Fruit fly (Drosophila melanogaster): ENCODE data around the gene CG31111.

CG31111 gene

dm6 chr3R:25049383-25049741 lies 6.6 kb downstream of the CG31111 start, which contains the start of gene CG11791:
Gene CG11791, plus strand, starts transcription at chr3R:25049616.
- TF ChIP-seq Myc (optimal IDR thresholded peaks at IDR 0.05), result peak; percentile 46
- no peak for TF ChIP-seq ey (GFP tag; optimal IDR thresholded peaks at IDR 0.05)

dm6 chr3R:25047504-25047903 lies 8.5 kb downstream of the CG31111 start, which contains the start of gene CG11790:
Gene CG11790, plus strand, starts transcription at chr3R:25047706.
- TF ChIP-seq N (GFP tag; optimal IDR thresholded peaks at IDR 0.05) (no peak), HLH106 (tag; optimal IDR thresholded peaks at IDR 0.05) (no peak), CG9705 (GFP tag; optimal IDR thresholded peaks at IDR 0.05) (no peak), Mio (GFP tag; optimal IDR thresholded peaks at IDR 0.05) (no peak), dl (GFP tag; optimal IDR thresholded peaks at IDR 0.05; ENCODE audit: insufficient read depth in 1 of 2, partially characterized antibody in 2 of 2) (no peak), tai (GFP tag; optimal IDR thresholded peaks at IDR 0.05) (no peak), Myc (optimal IDR thresholded peaks at IDR 0.05) (peak; percentile 92), Vsx2 (GFP tag; optimal IDR thresholded peaks at IDR 0.05; ENCODE audit: partially characterized antibody) (no peak), woc (GFP tag; optimal IDR thresholded peaks at IDR 0.05) (peak; percentile 90), Hr83 (GFP tag; optimal IDR thresholded peaks at IDR 0.05; ENCODE audit: poor library complexity, severe bottlenecking) (peak; percentile 19), dmrt93B (GFP tag; optimal IDR thresholded peaks at IDR 0.05) (no peak), GATAd (GFP tag; optimal IDR thresholded peaks at IDR 0.05) (no peak), CG32264 (GFP tag; optimal IDR thresholded peaks at IDR 0.05) (no peak), ey (GFP tag; optimal IDR thresholded peaks at IDR 0.05) (no peak), dsf (GFP tag; optimal IDR thresholded peaks at IDR 0.05; ENCODE audit: borderline replicate concordance) (no peak), Hr78 (GFP tag; optimal IDR thresholded peaks at IDR 0.05) (no peak), Jra (GFP tag; optimal IDR thresholded peaks at IDR 0.05) (peak; percentile 31)

- TF ChIP-seq ey (GFP tag; optimal IDR thresholded peaks at IDR 0.05) (no peak), psq (GFP tag; optimal IDR thresholded peaks at IDR 0.05) (no peak)
Observed at dm6 chr3R:25046023-25046422, 10.0 kb downstream of the CG31111 start, which contains the start of gene CG11786. Gene CG11786, plus strand, starts transcription at chr3R:25046323.

dm6 chr3R:25044816-25045551 lies 11.0 kb downstream of the CG31111 start, which contains the start of gene 5PtaseI:
Gene 5PtaseI, minus strand, starts transcription at chr3R:25045151.
- TF ChIP-seq Dif (GFP tag; optimal IDR thresholded peaks at IDR 0.05; ENCODE audit: partially characterized antibody) (no peak), Hr78 (GFP tag; optimal IDR thresholded peaks at IDR 0.05) (no peak), Jra (GFP tag; optimal IDR thresholded peaks at IDR 0.05) (no peak), dmrt93B (GFP tag; optimal IDR thresholded peaks at IDR 0.05) (no peak), br (GFP tag; optimal IDR thresholded peaks at IDR 0.05) (no peak), fru (GFP tag; optimal IDR thresholded peaks at IDR 0.05) (no peak), lola (GFP tag; optimal IDR thresholded peaks at IDR 0.05) (no peak), Hnf4 (GFP tag; optimal IDR thresholded peaks at IDR 0.05) (no peak), CrebA (GFP tag; optimal IDR thresholded peaks at IDR 0.05; ENCODE audit: borderline replicate concordance) (no peak), GATAd (GFP tag; optimal IDR thresholded peaks at IDR 0.05) (no peak), tai (GFP tag; optimal IDR thresholded peaks at IDR 0.05) (no peak), dl (GFP tag; optimal IDR thresholded peaks at IDR 0.05; ENCODE audit: insufficient read depth in 1 of 2, partially characterized antibody in 2 of 2) (no peak), Vsx2 (GFP tag; optimal IDR thresholded peaks at IDR 0.05; ENCODE audit: partially characterized antibody) (no peak), Abd-B (GFP tag; optimal IDR thresholded peaks at IDR 0.05) (no peak), pan (optimal IDR thresholded peaks at IDR 0.05) (no peak)

- TF ChIP-seq lola (GFP tag; optimal IDR thresholded peaks at IDR 0.05) (no peak), dsf (GFP tag; optimal IDR thresholded peaks at IDR 0.05; ENCODE audit: borderline replicate concordance) (no peak), Myc (optimal IDR thresholded peaks at IDR 0.05) (peak; percentile 64), tai (GFP tag; optimal IDR thresholded peaks at IDR 0.05) (no peak), GATAd (GFP tag; optimal IDR thresholded peaks at IDR 0.05) (no peak), brk (GFP tag; optimal IDR thresholded peaks at IDR 0.05) (no peak), Hr78 (GFP tag; optimal IDR thresholded peaks at IDR 0.05) (no peak), br (GFP tag; optimal IDR thresholded peaks at IDR 0.05) (no peak), woc (GFP tag; optimal IDR thresholded peaks at IDR 0.05) (no peak), foxo (GFP tag; optimal IDR thresholded peaks at IDR 0.05) (no peak), Hnf4 (GFP tag; optimal IDR thresholded peaks at IDR 0.05) (no peak), ey (GFP tag; optimal IDR thresholded peaks at IDR 0.05) (peak; percentile 57), fru (GFP tag; optimal IDR thresholded peaks at IDR 0.05) (no peak), usp (GFP tag; optimal IDR thresholded peaks at IDR 0.05) (no peak), Sp1 (GFP tag; optimal IDR thresholded peaks at IDR 0.05) (no peak), rgr (GFP tag; optimal IDR thresholded peaks at IDR 0.05) (no peak), Vsx2 (GFP tag; optimal IDR thresholded peaks at IDR 0.05; ENCODE audit: partially characterized antibody) (no peak), Jra (GFP tag; optimal IDR thresholded peaks at IDR 0.05) (peak; percentile 64), sv (GFP tag; optimal IDR thresholded peaks at IDR 0.05) (peak; percentile 72), dmrt93B (GFP tag; optimal IDR thresholded peaks at IDR 0.05) (no peak), psq (GFP tag; optimal IDR thresholded peaks at IDR 0.05) (peak; percentile 21), OdsH (GFP tag; optimal IDR thresholded peaks at IDR 0.05) (peak; percentile 49), Dif (GFP tag; optimal IDR thresholded peaks at IDR 0.05; ENCODE audit: partially characterized antibody) (no peak), jim (GFP tag; optimal IDR thresholded peaks at IDR 0.05) (no peak), Dfd (GFP tag; optimal IDR thresholded peaks at IDR 0.05) (no peak), HLH106 (tag; optimal IDR thresholded peaks at IDR 0.05) (no peak), CrebA (GFP tag; optimal IDR thresholded peaks at IDR 0.05; ENCODE audit: borderline replicate concordance) (no peak), CG9705 (GFP tag; optimal IDR thresholded peaks at IDR 0.05) (no peak), sage (GFP tag; optimal IDR thresholded peaks at IDR 0.05) (no peak), CG32264 (GFP tag; optimal IDR thresholded peaks at IDR 0.05) (peak; percentile 33), N (GFP tag; optimal IDR thresholded peaks at IDR 0.05) (no peak), Mio (GFP tag; optimal IDR thresholded peaks at IDR 0.05) (peak; percentile 26)
Observed at dm6 chr3R:25039028-25039476, 16.9 kb downstream of the CG31111 start, which contains the start of the genes Ythdf and bai. Gene Ythdf, minus strand, starts transcription at chr3R:25039249. Gene bai, plus strand, starts transcription at chr3R:25039374.
